Fruit fly (Drosophila melanogaster) whole organism, embryonic: Measurements from ENCODE around the gene CG13075.

Experiments used
- CG10267 ChIP-seq: fragments of 200-800 bp; sonication (Bioruptor generic); optimal IDR thresholded peaks from 2 replicates; lab custom pipeline; 2018; ENCODE audit warnings: missing biosample characterization, mild to moderate bottlenecking, missing genetic modification characterization, moderate library complexity
- CG10462 ChIP-seq: fragments of 200-800 bp; sonication (Bioruptor generic); optimal IDR thresholded peaks from 2 replicates; lab custom pipeline; 2016; ENCODE audit warnings: missing biosample characterization, missing genetic modification characterization
- CG10543 ChIP-seq: fragments of 200-800 bp; sonication (Bioruptor generic); optimal IDR thresholded peaks from 3 replicates; lab custom pipeline; 2017; ENCODE audit warnings: missing biosample characterization, mild to moderate bottlenecking, missing genetic modification characterization, moderate library complexity
- CG11696 ChIP-seq: fragments of 200-800 bp; sonication (Bioruptor generic); IDR thresholded peaks from 2 replicates; pipeline ENCODE4 v1.3.6; 2022; ENCODE audit warnings: missing biosample characterization, missing genetic modification characterization
- CG12155 ChIP-seq: fragments of 200-800 bp; sonication (Bioruptor generic); optimal IDR thresholded peaks from 3 replicates; lab custom pipeline; 2016; ENCODE audit warnings: missing biosample characterization, missing genetic modification characterization
- CG12744 ChIP-seq: fragments of 200-800 bp; sonication (Bioruptor generic); optimal IDR thresholded peaks from 2 replicates; lab custom pipeline; 2016; ENCODE audit warnings: missing biosample characterization, missing genetic modification characterization
- CG13296 ChIP-seq: fragments of 200-800 bp; sonication (Bioruptor generic); optimal IDR thresholded peaks from 3 replicates; lab custom pipeline; 2018; ENCODE audit warnings: missing biosample characterization, mild to moderate bottlenecking, missing genetic modification characterization
- CG17328 ChIP-seq: fragments of 200-800 bp; sonication (Bioruptor generic); IDR thresholded peaks from 2 replicates; pipeline ENCODE4 v1.3.6; 2022; ENCODE audit warnings: missing biosample characterization, missing genetic modification characterization
- CG18599 ChIP-seq: fragments of 200-800 bp; sonication (Bioruptor generic); optimal IDR thresholded peaks from 3 replicates; lab custom pipeline; 2017; ENCODE audit warnings: missing biosample characterization, missing genetic modification characterization, mild to moderate bottlenecking, moderate library complexity, missing genetic modification reagents
- CG2129 ChIP-seq: fragments of 200-800 bp; sonication (Bioruptor generic); IDR thresholded peaks from 2 replicates; pipeline ENCODE4 v1.3.6; 2022; ENCODE audit warnings: missing biosample characterization, missing genetic modification characterization; ENCODE audit not compliant: partially characterized antibody
- CG2875 ChIP-seq: fragments of 200-800 bp; sonication (Bioruptor generic); optimal IDR thresholded peaks from 2 replicates; lab custom pipeline; 2017; ENCODE audit warnings: missing biosample characterization, mild to moderate bottlenecking, missing genetic modification characterization, missing genetic modification reagents
- CG32772 ChIP-seq: fragments of 200-800 bp; sonication (Bioruptor generic); IDR thresholded peaks from 2 replicates; pipeline ENCODE4 v1.3.6; 2022; ENCODE audit warnings: missing biosample characterization, missing genetic modification characterization
- CG3281 ChIP-seq: fragments of 200-800 bp; sonication (Bioruptor generic); optimal IDR thresholded peaks from 3 replicates; lab custom pipeline; 2017; ENCODE audit warnings: missing biosample characterization, mild to moderate bottlenecking, missing genetic modification characterization
- CG4854 ChIP-seq: fragments of 200-800 bp; sonication (Bioruptor generic); optimal IDR thresholded peaks from 2 replicates; lab custom pipeline; 2016; ENCODE audit warnings: missing biosample characterization, missing genetic modification characterization, inconsistent platforms
- CG7786 ChIP-seq: fragments of 200-800 bp; sonication (Bioruptor generic); optimal IDR thresholded peaks from 2 replicates; lab custom pipeline; 2016; ENCODE audit warnings: missing biosample characterization, missing genetic modification characterization
- CG8359 ChIP-seq: fragments of 200-800 bp; sonication (Bioruptor generic); optimal IDR thresholded peaks from 2 replicates; lab custom pipeline; 2017; ENCODE audit warnings: missing biosample characterization, mild to moderate bottlenecking, missing genetic modification characterization, borderline replicate concordance
- CG9797 ChIP-seq: fragments of 200-800 bp; sonication (Bioruptor generic); optimal IDR thresholded peaks from 3 replicates; lab custom pipeline; 2018; ENCODE audit warnings: missing biosample characterization, mild to moderate bottlenecking, missing genetic modification characterization
- CG9817 ChIP-seq: fragments of 200-800 bp; sonication (Bioruptor generic); optimal IDR thresholded peaks from 2 replicates; lab custom pipeline; 2018; ENCODE audit warnings: missing biosample characterization, mild to moderate bottlenecking, missing genetic modification characterization, moderate library complexity
- CkIIα-i1 ChIP-seq: fragments of 200-800 bp; sonication (Bioruptor generic); IDR thresholded peaks from 2 replicates; pipeline ENCODE4 v1.3.6; 2022; ENCODE audit warnings: missing biosample characterization, missing genetic modification characterization
- Dbx ChIP-seq: fragments of 200-800 bp; sonication (Bioruptor generic); IDR thresholded peaks from 3 replicates; pipeline ENCODE4 v1.3.6; 2022; ENCODE audit warnings: missing biosample characterization, missing genetic modification characterization
- Dll ChIP-seq: fragments of 200-800 bp; sonication (Bioruptor generic); IDR thresholded peaks from 4 replicates; pipeline ENCODE4 v1.3.6; 2022; ENCODE audit warnings: missing biosample characterization, missing genetic modification characterization; ENCODE audit not compliant: partially characterized antibody
- HLH3B ChIP-seq: fragments of 200-800 bp; sonication (Bioruptor generic); IDR thresholded peaks from 2 replicates; pipeline ENCODE4 v1.3.6; 2022; ENCODE audit warnings: missing biosample characterization, missing genetic modification characterization
- Hr39 ChIP-seq: fragments of >200 bp; optimal IDR thresholded peaks from 2 replicates; lab custom pipeline; 2017
- Lpt ChIP-seq: fragments of >200 bp; optimal IDR thresholded peaks from 2 replicates; lab custom pipeline; 2018; ENCODE audit warnings: missing biosample characterization, missing genetic modification characterization
- NfI ChIP-seq: fragments of 200-800 bp; sonication (Bioruptor generic); optimal IDR thresholded peaks from 3 replicates; lab custom pipeline; 2018; ENCODE audit warnings: missing biosample characterization, mild to moderate bottlenecking, missing genetic modification characterization, moderate library complexity
- Sox102F ChIP-seq: fragments of 200-800 bp; sonication (Bioruptor generic); optimal IDR thresholded peaks from 2 replicates; lab custom pipeline; 2018; ENCODE audit warnings: missing biosample characterization, mild to moderate bottlenecking, missing genetic modification characterization, moderate library complexity
- Stat92E ChIP-seq, 3 experiments: fragments of >200 bp in 2 of 3; fragments of 200-800 bp in 1 of 3; sonication (Bioruptor generic) in 1 of 3; optimal IDR thresholded peaks; 2 replicates each; lab custom pipeline; 2017 to 2019; ENCODE audit warnings: missing biosample characterization in 3 of 3, missing genetic modification characterization in 3 of 3, mild to moderate bottlenecking in 1 of 3, moderate library complexity in 1 of 3
- Trl ChIP-seq, 3 experiments: fragments of >200 bp in 2 of 3; fragments of 200-800 bp in 1 of 3; sonication (Bioruptor generic) in 1 of 3; optimal IDR thresholded peaks; 2 replicates in 1 of 3; 3 replicates in 2 of 3; lab custom pipeline; 2016 to 2017; ENCODE audit warnings: missing biosample characterization in 1 of 3, missing genetic modification characterization in 1 of 3
- ab ChIP-seq: fragments of 200-800 bp; sonication (Bioruptor generic); optimal IDR thresholded peaks from 2 replicates; lab custom pipeline; 2016; ENCODE audit warnings: missing biosample characterization, missing genetic modification characterization
- abd-A ChIP-seq: fragments of 200-800 bp; sonication (Bioruptor generic); optimal IDR thresholded peaks from 3 replicates; lab custom pipeline; 2019; ENCODE audit warnings: missing biosample characterization, mild to moderate bottlenecking, missing genetic modification characterization, moderate library complexity
- aop ChIP-seq: fragments of 200-800 bp; sonication (Bioruptor generic); IDR thresholded peaks from 2 replicates; pipeline ENCODE4 v1.3.6; 2022; ENCODE audit warnings: missing biosample characterization, missing genetic modification characterization
- bbx ChIP-seq: fragments of 200-800 bp; sonication (Bioruptor generic); IDR thresholded peaks from 2 replicates; pipeline ENCODE4 v1.3.6; 2022; ENCODE audit warnings: missing biosample characterization, missing genetic modification characterization; ENCODE audit not compliant: partially characterized antibody
- cas ChIP-seq: fragments of 200-800 bp; sonication (Bioruptor generic); IDR thresholded peaks from 2 replicates; pipeline ENCODE4 v1.3.6; 2022; ENCODE audit warnings: missing biosample characterization, missing genetic modification characterization
- ci ChIP-seq: fragments of 200-800 bp; sonication (Bioruptor generic); IDR thresholded peaks from 3 replicates; pipeline ENCODE4 v1.3.6; 2022; ENCODE audit warnings: missing biosample characterization, missing genetic modification characterization
- dati ChIP-seq: fragments of 200-800 bp; sonication (Bioruptor generic); IDR thresholded peaks from 2 replicates; pipeline ENCODE4 v1.3.6; 2022; ENCODE audit warnings: missing biosample characterization, missing genetic modification characterization
- ems ChIP-seq: fragments of 200-800 bp; sonication (Bioruptor generic); optimal IDR thresholded peaks from 3 replicates; lab custom pipeline; 2016; ENCODE audit warnings: missing biosample characterization, missing genetic modification characterization
- hb ChIP-seq: fragments of 200-800 bp; sonication (Bioruptor generic); IDR thresholded peaks from 3 replicates; pipeline ENCODE4 v1.3.6; 2022; ENCODE audit warnings: missing biosample characterization, missing genetic modification characterization; ENCODE audit not compliant: partially characterized antibody
- her ChIP-seq: fragments of 200-800 bp; sonication (Bioruptor generic); optimal IDR thresholded peaks from 2 replicates; lab custom pipeline; 2016; ENCODE audit warnings: missing biosample characterization, missing genetic modification characterization
- ind ChIP-seq: fragments of 200-800 bp; sonication (Bioruptor generic); optimal IDR thresholded peaks from 3 replicates; lab custom pipeline; 2016; ENCODE audit warnings: missing biosample characterization, missing genetic modification characterization
- jing ChIP-seq: fragments of 200-800 bp; sonication (Bioruptor generic); optimal IDR thresholded peaks from 2 replicates; lab custom pipeline; 2018; ENCODE audit warnings: missing biosample characterization, mild to moderate bottlenecking, missing genetic modification characterization
- nom ChIP-seq: fragments of 200-800 bp; sonication (Bioruptor generic); optimal IDR thresholded peaks from 2 replicates; lab custom pipeline; 2017; ENCODE audit warnings: missing biosample characterization, missing genetic modification characterization, mild to moderate bottlenecking, moderate library complexity, missing genetic modification reagents
- pan ChIP-seq, 4 experiments: fragments of >200 bp in 3 of 4; fragments of 200-800 bp in 1 of 4; sonication (Bioruptor generic) in 1 of 4; optimal IDR thresholded peaks in 3 of 4; IDR thresholded peaks in 1 of 4; 2 replicates each; pipeline versions ENCODE4 v1.3.6 to Lab custom; 2017 to 2022; ENCODE audit warnings: missing biosample characterization in 2 of 4, missing genetic modification characterization in 2 of 4, mixed read lengths in 1 of 4
- phol ChIP-seq: fragments of 200-800 bp; sonication (Bioruptor generic); optimal IDR thresholded peaks from 3 replicates; lab custom pipeline; 2018; ENCODE audit warnings: missing biosample characterization, mild to moderate bottlenecking, missing genetic modification characterization, moderate library complexity
- pum ChIP-seq: fragments of 200-800 bp; sonication (Bioruptor generic); optimal IDR thresholded peaks from 2 replicates; lab custom pipeline; 2016; ENCODE audit warnings: missing biosample characterization, missing genetic modification characterization
- sisA ChIP-seq: fragments of 200-800 bp; sonication (Bioruptor generic); IDR thresholded peaks from 2 replicates; pipeline ENCODE4 v1.3.6; 2022; ENCODE audit warnings: missing biosample characterization, missing genetic modification characterization
- sr ChIP-seq: fragments of 200-800 bp; sonication (Bioruptor generic); IDR thresholded peaks from 3 replicates; pipeline ENCODE4 v1.3.6; 2022; ENCODE audit warnings: missing biosample characterization, missing genetic modification characterization
- tgo ChIP-seq: fragments of 200-800 bp; sonication (Bioruptor generic); IDR thresholded peaks from 3 replicates; pipeline ENCODE4 v1.3.6; 2022; ENCODE audit warnings: missing biosample characterization, missing genetic modification characterization
- vfl ChIP-seq: fragments of 200-800 bp; sonication (Bioruptor generic); optimal IDR thresholded peaks from 2 replicates; lab custom pipeline; 2016; ENCODE audit warnings: missing biosample characterization, missing genetic modification characterization

CG13075 gene

dm6 chr3L:16113607-16114337, 30.0 kb downstream of the CG13075 start (continued):
- peak; percentile 30; the same call in 1 of the 2 replicates for TF ChIP-seq dati (GFP tag; lab: Robert Waterston, UW)
- peak; percentile 86 for TF ChIP-seq ems (GFP tag; lab: Kevin White, UChicago)
- TF ChIP-seq bbx (GFP tag; lab: Robert Waterston, UW), result peak; percentile 80
- TF ChIP-seq ab (GFP tag; lab: Kevin White, UChicago), result peak; percentile 51
- TF ChIP-seq Lpt (GFP tag; lab: Kevin White, UChicago), result no peak
- TF ChIP-seq tgo (GFP tag; lab: Robert Waterston, UW), result peak; percentile 78
- peak; percentile 38; the same call in 1 of the 2 replicates for TF ChIP-seq CG2129 (GFP tag; lab: Robert Waterston, UW)
- no peak for TF ChIP-seq CG10543
- peak; percentile 75 for TF ChIP-seq HLH3B
- TF ChIP-seq sisA (GFP tag; lab: Robert Waterston, UW), result peak; percentile 72
- peak; percentile 82 for TF ChIP-seq CG17328 (GFP tag; lab: Robert Waterston, UW)
- TF ChIP-seq CG12155 (GFP tag; lab: Kevin White, UChicago), result peak; percentile 80
- TF ChIP-seq phol (tag; lab: Kevin White, UChicago), result peak; percentile 100
- peak; percentile 85 for TF ChIP-seq vfl
- TF ChIP-seq pan (optimal IDR thresholded peaks at IDR 0.05; lab: Kevin White, UChicago), result no peak
- peak in 1 of 2 experiments; percentile 81 for TF ChIP-seq pan (GFP tag; optimal IDR thresholded peaks at IDR 0.05 in 1 of 2, IDR thresholded peaks at IDR 0.05 in 1 of 2)
- TF ChIP-seq CG2875 (GFP tag; lab: Kevin White, UChicago), result peak; percentile 64
- peak; percentile 72 for TF ChIP-seq Dll (GFP tag; lab: Robert Waterston, UW)
- TF ChIP-seq NfI (GFP tag; lab: Kevin White, UChicago), result peak; percentile 85
- peak; percentile 87 for TF ChIP-seq ci
- TF ChIP-seq CG8359 (GFP tag; lab: Kevin White, UChicago), result peak; percentile 40
- no peak for TF ChIP-seq CG9797 (GFP tag; lab: Kevin White, UChicago)
- peak; percentile 87 for TF ChIP-seq CG3281
- TF ChIP-seq CkIIα-i1 (GFP tag; lab: Robert Waterston, UW), result no peak
- no peak for TF ChIP-seq Hr39 (lab: Kevin White, UChicago)
- TF ChIP-seq abd-A, result no peak
- TF ChIP-seq aop (GFP tag; lab: Robert Waterston, UW), result no peak
- no peak for TF ChIP-seq CG18599 (GFP tag; lab: Kevin White, UChicago)
- peak; percentile 89 for TF ChIP-seq Dbx
- peak; percentile 59 for TF ChIP-seq her (GFP tag; lab: Kevin White, UChicago)
- no peak for TF ChIP-seq hb (GFP tag; lab: Robert Waterston, UW)
- TF ChIP-seq CG32772 (GFP tag; lab: Robert Waterston, UW), result peak; percentile 80
- no peak for TF ChIP-seq Trl (optimal IDR thresholded peaks at IDR 0.05; lab: Kevin White, UChicago)
- peak; percentile 84 for TF ChIP-seq Trl (GFP tag; optimal IDR thresholded peaks at IDR 0.05; lab: Kevin White, UChicago)
- no peak for TF ChIP-seq jing (GFP tag; lab: Kevin White, UChicago)
- peak; percentile 55 for TF ChIP-seq CG4854
- peak; percentile 82 for TF ChIP-seq CG10267 (tag; lab: Kevin White, UChicago)
- TF ChIP-seq ind (GFP tag; lab: Kevin White, UChicago), result peak; percentile 83
- TF ChIP-seq pum, result peak; percentile 84
- TF ChIP-seq CG12744, result peak; percentile 61
- no peak for TF ChIP-seq Sox102F (GFP tag; lab: Kevin White, UChicago)
- peak; percentile 26; the same call in 1 of the 3 replicates for TF ChIP-seq sr (GFP tag; lab: Robert Waterston, UW)
- TF ChIP-seq CG10462 (GFP tag; lab: Kevin White, UChicago), result peak; percentile 33
- TF ChIP-seq CG11696 (GFP tag; lab: Robert Waterston, UW), result peak; percentile 56
- TF ChIP-seq Stat92E (GFP tag; optimal IDR thresholded peaks at IDR 0.05; lab: Kevin White, UChicago), result peak in 1 of 3 experiments; percentile 70
- TF ChIP-seq CG13296 (GFP tag; lab: Kevin White, UChicago), result no peak
- peak; percentile 79 for TF ChIP-seq CG9817 (tag; lab: Kevin White, UChicago)
- peak; percentile 55; the same call in 1 of the 2 replicates for TF ChIP-seq cas
- TF ChIP-seq nom (GFP tag; lab: Kevin White, UChicago), result peak; percentile 73
- peak; percentile 78 for TF ChIP-seq CG7786 (GFP tag; lab: Kevin White, UChicago)
